Worm (Caenorhabditis elegans): ENCODE measurements around the gene clpf-1.

- no peak for TF ChIP-seq him-1 (tag; optimal IDR thresholded peaks at IDR 0.05)
- TF ChIP-seq W03F9.2 (tag; optimal IDR thresholded peaks at IDR 0.05) = no peak
Measured at ce11 chrIII:3370770-3371169, 26.8 kb upstream of the clpf-1 start.
